Worm (Caenorhabditis elegans): ENCODE results near the gene mdmh-35.

DNA sequence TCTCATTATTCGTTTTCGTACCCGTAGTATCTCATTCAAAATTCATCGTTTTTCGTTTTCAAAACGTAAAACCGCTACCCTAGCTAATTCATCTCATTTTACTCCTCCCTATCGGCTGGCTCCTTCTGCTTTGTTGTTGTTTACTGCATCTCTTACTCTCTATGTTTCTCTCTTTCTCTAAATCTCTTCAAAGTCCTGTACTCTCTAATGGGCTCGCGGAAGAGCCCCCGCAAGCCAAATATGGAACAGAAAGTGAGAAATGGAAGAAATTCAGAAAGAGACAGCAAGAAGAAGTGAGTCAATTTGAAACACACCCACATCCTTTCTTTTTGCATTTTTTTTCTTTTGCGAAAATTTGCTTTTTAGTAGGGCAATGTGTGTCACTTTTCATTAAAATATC, 16.9 kb downstream of the mdmh-35 start:
- TF ChIP-seq aly-2 (tag; optimal IDR thresholded peaks at IDR 0.05) (no peak), unc-62 (GFP tag; optimal IDR thresholded peaks at IDR 0.05 in 1 of 2) (no peak), unc-62 (tag; optimal IDR thresholded peaks at IDR 0.05) (no peak), nhr-6 (tag; optimal IDR thresholded peaks at IDR 0.05) (no peak), fkh-10 (GFP tag; optimal IDR thresholded peaks at IDR 0.05) (no peak), lsy-2 (tag; optimal IDR thresholded peaks at IDR 0.05) (peak in 1 of 2 experiments; percentile 45), hmg-1.1 (GFP tag; IDR thresholded peaks at IDR 0.05) (peak; percentile 79)

All from whole organism, L4 larva.